Fruit fly (Drosophila melanogaster): ENCODE measurements around the gene CG15357.

Gene CG15357

dm6 chr2L:1916461-1916860, 29.0 kb downstream of the CG15357 start:
- no peak for TF ChIP-seq CG17801 (GFP tag; optimal IDR thresholded peaks at IDR 0.05; ENCODE audit: partially characterized antibody)

- no peak for TF ChIP-seq CG17801 (GFP tag; optimal IDR thresholded peaks at IDR 0.05; ENCODE audit: partially characterized antibody)
Observed at dm6 chr2L:1913047-1913760, 32.3 kb downstream of the CG15357 start.

dm6 chr2L:1912489-1912888, 33.0 kb downstream of the CG15357 start:
- peak; percentile 0 for TF ChIP-seq CG17801 (GFP tag; optimal IDR thresholded peaks at IDR 0.05; ENCODE audit: partially characterized antibody)

dm6 chr2L:1911316-1911873, 34.1 kb downstream of the CG15357 start:
- TF ChIP-seq CG17801 (GFP tag; optimal IDR thresholded peaks at IDR 0.05; ENCODE audit: partially characterized antibody): peak; percentile 53

- peak; percentile 13 for TF ChIP-seq CG17801 (GFP tag; optimal IDR thresholded peaks at IDR 0.05; ENCODE audit: partially characterized antibody)
Observed at dm6 chr2L:1909681-1910080, 35.8 kb downstream of the CG15357 start.

dm6 chr2L:1907098-1907497, 38.4 kb downstream of the CG15357 start:
- no peak for TF ChIP-seq CG17801 (GFP tag; optimal IDR thresholded peaks at IDR 0.05; ENCODE audit: partially characterized antibody)

dm6 chr2L:1906326-1906725, 39.2 kb downstream of the CG15357 start:
- TF ChIP-seq CG17801 (GFP tag; optimal IDR thresholded peaks at IDR 0.05; ENCODE audit: partially characterized antibody): no peak

dm6 chr2L:1902904-1903303, 42.6 kb downstream of the CG15357 start:
- no peak for TF ChIP-seq CG17801 (GFP tag; optimal IDR thresholded peaks at IDR 0.05; ENCODE audit: partially characterized antibody)

dm6 chr2L:1902243-1902642, 43.3 kb downstream of the CG15357 start:
- no peak for TF ChIP-seq CG17801 (GFP tag; optimal IDR thresholded peaks at IDR 0.05; ENCODE audit: partially characterized antibody)

dm6 chr2L:1901269-1901668, 44.2 kb downstream of the CG15357 start:
- no peak for TF ChIP-seq CG17801 (GFP tag; optimal IDR thresholded peaks at IDR 0.05; ENCODE audit: partially characterized antibody)
